Fruit fly (Drosophila melanogaster) whole organism, embryonic: ENCODE results near the gene CG10866.

ENCODE experiments used
- ATbp ChIP-seq: fragments of 200-800 bp; sonication (Bioruptor generic); optimal IDR thresholded peaks from 2 replicates; lab custom pipeline; 2017; ENCODE audit warnings: missing biosample characterization, mild to moderate bottlenecking, missing genetic modification characterization, missing genetic modification reagents
- Aef1 ChIP-seq: fragments of 200-800 bp; sonication (Bioruptor generic); IDR thresholded peaks from 3 replicates; pipeline ENCODE4 v1.3.6; 2022; ENCODE audit warnings: missing biosample characterization, missing genetic modification characterization
- CG10543 ChIP-seq: fragments of 200-800 bp; sonication (Bioruptor generic); optimal IDR thresholded peaks from 3 replicates; lab custom pipeline; 2017; ENCODE audit warnings: missing biosample characterization, mild to moderate bottlenecking, missing genetic modification characterization, moderate library complexity
- CG13123 ChIP-seq: fragments of 200-800 bp; sonication (Bioruptor generic); optimal IDR thresholded peaks from 2 replicates; lab custom pipeline; 2016; ENCODE audit warnings: missing biosample characterization, missing genetic modification characterization
- CG14050 ChIP-seq: fragments of 200-800 bp; sonication (Bioruptor generic); IDR thresholded peaks from 3 replicates; pipeline ENCODE4 v1.3.6; 2022; ENCODE audit warnings: missing biosample characterization, missing genetic modification characterization
- CG14710 ChIP-seq: fragments of 200-800 bp; sonication (Bioruptor generic); optimal IDR thresholded peaks from 3 replicates; lab custom pipeline; 2019; ENCODE audit warnings: missing biosample characterization, mild to moderate bottlenecking, missing genetic modification characterization, moderate library complexity
- CG14965 ChIP-seq: fragments of 200-800 bp; sonication (Bioruptor generic); optimal IDR thresholded peaks from 2 replicates; lab custom pipeline; 2016; ENCODE audit warnings: missing biosample characterization, missing genetic modification characterization, borderline replicate concordance
- CG34224 ChIP-seq: fragments of 200-800 bp; sonication (Bioruptor generic); IDR thresholded peaks from 3 replicates; pipeline ENCODE4 v1.3.6; 2022; ENCODE audit warnings: missing biosample characterization, missing genetic modification characterization; ENCODE audit not compliant: partially characterized antibody
- CG3726 ChIP-seq: fragments of 200-800 bp; sonication (Bioruptor generic); IDR thresholded peaks from 3 replicates; pipeline ENCODE4, ENCODE4 v1.3.6; 2022; ENCODE audit warnings: missing biosample characterization, missing genetic modification characterization
- CG42726 ChIP-seq: fragments of 200-800 bp; sonication (Bioruptor generic); IDR thresholded peaks from 2 replicates; pipeline ENCODE4 v1.3.6; 2022; ENCODE audit warnings: missing biosample characterization, missing genetic modification characterization; ENCODE audit not compliant: partially characterized antibody
- CG6765 ChIP-seq: fragments of 200-800 bp; sonication (Bioruptor generic); optimal IDR thresholded peaks from 3 replicates; lab custom pipeline; 2017; ENCODE audit warnings: missing biosample characterization, mild to moderate bottlenecking, missing genetic modification characterization
- CG7928 ChIP-seq: fragments of 200-800 bp; sonication (Bioruptor generic); optimal IDR thresholded peaks from 2 replicates; lab custom pipeline; 2017; ENCODE audit warnings: missing biosample characterization, mild to moderate bottlenecking, missing genetic modification characterization
- CG7963 ChIP-seq: fragments of 200-800 bp; sonication (Bioruptor generic); IDR thresholded peaks from 3 replicates; pipeline ENCODE4 v1.3.6; 2022; ENCODE audit warnings: missing biosample characterization, missing genetic modification characterization; ENCODE audit not compliant: partially characterized antibody
- CG7987 ChIP-seq: fragments of 200-800 bp; sonication (Bioruptor generic); optimal IDR thresholded peaks from 2 replicates; lab custom pipeline; 2018; ENCODE audit warnings: missing biosample characterization, mild to moderate bottlenecking, missing genetic modification characterization, moderate library complexity
- CG8290 ChIP-seq, 3 experiments: fragments of 200-800 bp; sonication (Bioruptor generic); optimal IDR thresholded peaks; 2 replicates each; lab custom pipeline; 2016 to 2019; ENCODE audit warnings: missing biosample characterization in 3 of 3, missing genetic modification characterization in 3 of 3, mild to moderate bottlenecking in 2 of 3, moderate library complexity in 1 of 3
- CG9797 ChIP-seq: fragments of 200-800 bp; sonication (Bioruptor generic); optimal IDR thresholded peaks from 3 replicates; lab custom pipeline; 2018; ENCODE audit warnings: missing biosample characterization, mild to moderate bottlenecking, missing genetic modification characterization
- CG9876 ChIP-seq: fragments of 200-800 bp; sonication (Bioruptor generic); optimal IDR thresholded peaks from 2 replicates; lab custom pipeline; 2016; ENCODE audit warnings: missing biosample characterization, missing genetic modification characterization
- CoRest ChIP-seq: fragments of 200-800 bp; sonication (Bioruptor generic); optimal IDR thresholded peaks from 3 replicates; lab custom pipeline; 2018; ENCODE audit warnings: missing biosample characterization, mild to moderate bottlenecking, missing genetic modification characterization, moderate library complexity
- Doc2 ChIP-seq: fragments of 200-800 bp; sonication (Bioruptor generic); IDR thresholded peaks from 2 replicates; pipeline ENCODE4 v1.3.6; 2022; ENCODE audit warnings: missing biosample characterization, missing genetic modification characterization
- E2f1 ChIP-seq: fragments of 200-800 bp; sonication (Bioruptor generic); IDR thresholded peaks from 2 replicates; pipeline ENCODE4 v1.3.6; 2022; ENCODE audit warnings: missing biosample characterization, missing genetic modification characterization
- E2f2 ChIP-seq: fragments of 200-800 bp; sonication (Bioruptor generic); IDR thresholded peaks from 2 replicates; pipeline ENCODE4 v1.3.6; 2022; ENCODE audit warnings: missing biosample characterization, missing genetic modification characterization
- ERR ChIP-seq: fragments of 200-800 bp; sonication (Bioruptor generic); optimal IDR thresholded peaks from 2 replicates; lab custom pipeline; 2016; ENCODE audit warnings: missing biosample characterization, missing genetic modification characterization
- Ets97D ChIP-seq: fragments of 200-800 bp; sonication (Bioruptor generic); optimal IDR thresholded peaks from 3 replicates; lab custom pipeline; 2016; ENCODE audit warnings: missing biosample characterization, missing genetic modification characterization
- Fer3 ChIP-seq: fragments of 200-800 bp; sonication (Bioruptor generic); optimal IDR thresholded peaks from 2 replicates; lab custom pipeline; 2018; ENCODE audit warnings: missing biosample characterization, mild to moderate bottlenecking, missing genetic modification characterization, moderate library complexity
- HLHmδ ChIP-seq: fragments of 200-800 bp; sonication (Bioruptor generic); optimal IDR thresholded peaks from 2 replicates; lab custom pipeline; 2018; ENCODE audit warnings: missing biosample characterization, mild to moderate bottlenecking, missing genetic modification characterization, moderate library complexity
- Hand ChIP-seq: fragments of 200-800 bp; sonication (Bioruptor generic); optimal IDR thresholded peaks from 2 replicates; lab custom pipeline; 2017; ENCODE audit warnings: mild to moderate bottlenecking, missing biosample characterization, missing genetic modification reagents, missing genetic modification characterization
- Hmx ChIP-seq: fragments of 200-800 bp; sonication (Bioruptor generic); optimal IDR thresholded peaks from 2 replicates; lab custom pipeline; 2016; ENCODE audit warnings: missing biosample characterization, missing genetic modification characterization
- Hsf ChIP-seq: fragments of 200-800 bp; sonication (Bioruptor generic); optimal IDR thresholded peaks from 3 replicates; lab custom pipeline; 2016; ENCODE audit warnings: missing biosample characterization, missing genetic modification characterization
- MBD-R2 ChIP-seq: fragments of 200-800 bp; sonication (Bioruptor generic); IDR thresholded peaks from 2 replicates; pipeline ENCODE4 v1.3.6; 2022; ENCODE audit warnings: missing biosample characterization, missing genetic modification characterization
- Meics ChIP-seq: fragments of 200-800 bp; sonication (Bioruptor generic); optimal IDR thresholded peaks from 2 replicates; lab custom pipeline; 2017; ENCODE audit warnings: missing biosample characterization, mild to moderate bottlenecking, missing genetic modification characterization
- Mes4 ChIP-seq: fragments of 200-800 bp; sonication (Bioruptor generic); optimal IDR thresholded peaks from 2 replicates; lab custom pipeline; 2016; ENCODE audit warnings: missing biosample characterization, missing genetic modification characterization
- NFAT ChIP-seq: fragments of 200-800 bp; sonication (Bioruptor generic); IDR thresholded peaks from 2 replicates; pipeline ENCODE4 v1.3.6; 2022; ENCODE audit warnings: missing biosample characterization, missing genetic modification characterization
- Pdp1 ChIP-seq, 2 experiments: fragments of 200-800 bp; sonication (Bioruptor generic); optimal IDR thresholded peaks; 3 replicates each; lab custom pipeline; 2016; ENCODE audit warnings: missing biosample characterization in 2 of 2, missing genetic modification characterization in 2 of 2, mild to moderate bottlenecking in 1 of 2, moderate library complexity in 1 of 2
- Rfx ChIP-seq: fragments of 200-800 bp; sonication (Bioruptor generic); IDR thresholded peaks from 2 replicates; pipeline ENCODE4 v1.3.6; 2022; ENCODE audit warnings: missing biosample characterization, missing genetic modification characterization
- amos ChIP-seq: fragments of 200-800 bp; sonication (Bioruptor generic); IDR thresholded peaks from 2 replicates; pipeline ENCODE4 v1.3.6; 2022; ENCODE audit warnings: missing biosample characterization, missing genetic modification characterization; ENCODE audit not compliant: partially characterized antibody
- ara ChIP-seq: fragments of 200-800 bp; sonication (Bioruptor generic); IDR thresholded peaks from 2 replicates; pipeline ENCODE4 v1.3.6; 2022; ENCODE audit warnings: missing biosample characterization, missing genetic modification characterization
- cato ChIP-seq: fragments of 200-800 bp; sonication (Bioruptor generic); optimal IDR thresholded peaks from 2 replicates; lab custom pipeline; 2016; ENCODE audit warnings: missing biosample characterization, missing genetic modification characterization, borderline replicate concordance
- chinmo ChIP-seq: fragments of 200-800 bp; sonication (Bioruptor generic); IDR thresholded peaks from 4 replicates; pipeline ENCODE4 v1.3.6; 2022; ENCODE audit warnings: missing biosample characterization, missing genetic modification characterization; ENCODE audit not compliant: partially characterized antibody
- chm ChIP-seq: fragments of 200-800 bp; sonication (Bioruptor generic); IDR thresholded peaks from 2 replicates; pipeline ENCODE4 v1.3.6; 2022; ENCODE audit warnings: missing biosample characterization, missing genetic modification characterization
- corto ChIP-seq: fragments of 200-800 bp; sonication (Bioruptor generic); optimal IDR thresholded peaks from 2 replicates; lab custom pipeline; 2016; ENCODE audit warnings: missing biosample characterization, mild to moderate bottlenecking, missing genetic modification characterization, moderate library complexity
- dati ChIP-seq: fragments of 200-800 bp; sonication (Bioruptor generic); IDR thresholded peaks from 2 replicates; pipeline ENCODE4 v1.3.6; 2022; ENCODE audit warnings: missing biosample characterization, missing genetic modification characterization
- dysf ChIP-seq: fragments of 200-800 bp; sonication (Bioruptor generic); IDR thresholded peaks from 3 replicates; pipeline ENCODE4 v1.3.6; 2022; ENCODE audit warnings: missing biosample characterization, missing genetic modification characterization
- emc ChIP-seq: fragments of 200-800 bp; sonication (Bioruptor generic); optimal IDR thresholded peaks from 2 replicates; lab custom pipeline; 2016; ENCODE audit warnings: missing biosample characterization, missing genetic modification characterization
- inv ChIP-seq: fragments of 200-800 bp; sonication (Bioruptor generic); IDR thresholded peaks from 2 replicates; pipeline ENCODE4 v1.3.6; 2022; ENCODE audit warnings: missing biosample characterization, missing genetic modification characterization; ENCODE audit not compliant: partially characterized antibody
- org-1 ChIP-seq: fragments of 200-800 bp; sonication (Bioruptor generic); optimal IDR thresholded peaks from 2 replicates; lab custom pipeline; 2017; ENCODE audit warnings: missing biosample characterization, missing genetic modification characterization
- otp ChIP-seq: fragments of 200-800 bp; sonication (Bioruptor generic); IDR thresholded peaks from 3 replicates; pipeline ENCODE4, ENCODE4 v1.3.6; 2022; ENCODE audit warnings: missing biosample characterization, missing genetic modification characterization
- pfk ChIP-seq: fragments of 200-800 bp; sonication (Bioruptor generic); optimal IDR thresholded peaks from 2 replicates; lab custom pipeline; 2018; ENCODE audit warnings: missing biosample characterization, mild to moderate bottlenecking, missing genetic modification characterization, moderate library complexity
- sim ChIP-seq: fragments of 200-800 bp; sonication (Bioruptor generic); IDR thresholded peaks from 2 replicates; pipeline ENCODE4 v1.3.6; 2022; ENCODE audit warnings: missing biosample characterization, missing genetic modification characterization
- sug ChIP-seq: fragments of 200-800 bp; optimal IDR thresholded peaks from 2 replicates; lab custom pipeline; 2019; ENCODE audit warnings: missing biosample characterization, mild to moderate bottlenecking, missing genetic modification characterization, moderate library complexity
- trem ChIP-seq: fragments of 200-800 bp; optimal IDR thresholded peaks from 3 replicates; lab custom pipeline; 2019; ENCODE audit warnings: missing biosample characterization, mild to moderate bottlenecking, missing genetic modification characterization, moderate library complexity

The CG10866 gene

dm6 chr3L:3905111-3905510 is 32.7 kb downstream of the CG10866 start, which contains the start of gene ida (continued):
- TF ChIP-seq chm (GFP tag; lab: Robert Waterston, UW) = no peak; the same call in 1 of the 2 replicates
- no peak for TF ChIP-seq ATbp (GFP tag; lab: Kevin White, UChicago)
- no peak for TF ChIP-seq pfk (GFP tag; lab: Kevin White, UChicago)
- no peak for TF ChIP-seq CG14050 (GFP tag; lab: Robert Waterston, UW)
- no peak for TF ChIP-seq emc (GFP tag; lab: Kevin White, UChicago)
- no peak for TF ChIP-seq CG3726 (GFP tag; lab: Robert Waterston, UW)
- no peak for TF ChIP-seq Hmx (GFP tag; lab: Kevin White, UChicago)
- TF ChIP-seq Doc2 (GFP tag; lab: Robert Waterston, UW) = no peak
- TF ChIP-seq E2f2 = peak; percentile 99
- TF ChIP-seq CG14710 (tag; lab: Kevin White, UChicago) = peak; percentile 36
- peak; percentile 6 for TF ChIP-seq CG7987 (GFP tag; lab: Kevin White, UChicago)
- no peak for TF ChIP-seq Mes4 (GFP tag; lab: Kevin White, UChicago)
- peak; percentile 24; the same call in 1 of the 2 replicates for TF ChIP-seq Rfx (GFP tag; lab: Robert Waterston, UW)
- TF ChIP-seq CG9797 (GFP tag; lab: Kevin White, UChicago) = peak; percentile 40
- 0 out of 4 replicates have a peak, but pooled peaks have one; percentile 59 for TF ChIP-seq chinmo (GFP tag; lab: Robert Waterston, UW)
- no peak for TF ChIP-seq E2f1 (GFP tag; lab: Robert Waterston, UW)
- peak; percentile 84 for TF ChIP-seq Ets97D (GFP tag; lab: Kevin White, UChicago)
- TF ChIP-seq CG14965 (GFP tag; lab: Kevin White, UChicago) = no peak
- peak; percentile 26; the same call in 1 of the 3 replicates for TF ChIP-seq CG34224 (GFP tag; lab: Robert Waterston, UW)
- no peak for TF ChIP-seq CG6765 (GFP tag; lab: Kevin White, UChicago)
- no peak for TF ChIP-seq Meics (GFP tag; lab: Kevin White, UChicago)
- TF ChIP-seq cato (GFP tag; lab: Kevin White, UChicago) = no peak
- no peak for TF ChIP-seq CG8290 (GFP tag; optimal IDR thresholded peaks at IDR 0.05; lab: Kevin White, UChicago)
- no peak for TF ChIP-seq CG8290 (tag; optimal IDR thresholded peaks at IDR 0.05; lab: Kevin White, UChicago)
- TF ChIP-seq CG7928 (GFP tag; lab: Kevin White, UChicago) = no peak
- peak; percentile 43 for TF ChIP-seq CG13123 (GFP tag; lab: Kevin White, UChicago)
- no peak for TF ChIP-seq dati (GFP tag; lab: Robert Waterston, UW)
- peak; percentile 14 for TF ChIP-seq CG10543 (GFP tag; lab: Kevin White, UChicago)
- no peak for TF ChIP-seq Aef1 (GFP tag; lab: Robert Waterston, UW)
- no peak for TF ChIP-seq CG9876
- TF ChIP-seq Fer3 (tag; lab: Kevin White, UChicago) = no peak
- TF ChIP-seq HLHmδ = no peak
- peak; percentile 91 for TF ChIP-seq MBD-R2 (GFP tag; lab: Robert Waterston, UW)
- TF ChIP-seq CG7963 = no peak
- TF ChIP-seq org-1 = no peak
- TF ChIP-seq CoRest (tag; lab: Kevin White, UChicago) = peak; percentile 12
- TF ChIP-seq otp (GFP tag; lab: Robert Waterston, UW) = no peak
- TF ChIP-seq inv (GFP tag; lab: Robert Waterston, UW) = no peak
- no peak for TF ChIP-seq Hand
- TF ChIP-seq, all 482 proteins: peak for 63

- TF ChIP-seq sug (tag; lab: Kevin White, UChicago) (peak; percentile 8), CG8290 (GFP tag; optimal IDR thresholded peaks at IDR 0.05; lab: Kevin White, UChicago) (no peak), CG8290 (tag; optimal IDR thresholded peaks at IDR 0.05; lab: Kevin White, UChicago) (peak in 1 of 2 experiments; percentile 62), corto (GFP tag; lab: Kevin White, UChicago) (no peak), Pdp1 (GFP tag; optimal IDR thresholded peaks at IDR 0.05; lab: Kevin White, UChicago) (peak in 1 of 2 experiments; percentile 36), dysf (GFP tag; lab: Robert Waterston, UW) (no peak), Hsf (no peak), trem (peak; percentile 2), ERR (GFP tag; lab: Kevin White, UChicago) (peak; percentile 49), CG42726 (GFP tag; lab: Robert Waterston, UW) (no peak), ara (GFP tag; lab: Robert Waterston, UW) (0 out of 2 replicates have a peak, but pooled peaks have one; percentile 22), NFAT (GFP tag; lab: Robert Waterston, UW) (0 out of 2 replicates have a peak, but pooled peaks have one; percentile 17), sim (GFP tag; lab: Robert Waterston, UW) (0 out of 2 replicates have a peak, but pooled peaks have one; percentile 50), amos (GFP tag; lab: Robert Waterston, UW) (peak; percentile 38; the same call in 1 of the 2 replicates)
Observed at dm6 chr3L:3903301-3903700, 34.5 kb downstream of the CG10866 start, which contains the start of gene Sc2. Gene Sc2 (plus strand): TSS chr3L:3903492.
